Worm (Caenorhabditis elegans) whole organism, L1 larva: Measurements from ENCODE around the gene F20B6.10.
A peak's percentile ranks its signal among the peaks of the same experiment; 100 is the strongest.

Source experiments
- C04F5.9 ChIP-seq: sonication (generic microtip); optimal IDR thresholded peaks from 2 replicates; lab custom pipeline; 2016; ENCODE audit warnings: missing genetic modification characterization, missing compliant biosample characterization
- aly-2 ChIP-seq: fragments of 150-350 bp; optimal IDR thresholded peaks from 2 replicates; lab custom pipeline; 2014; ENCODE audit warnings: missing biosample characterization, missing genetic modification characterization
- ama-1 ChIP-seq: fragments of 150-350 bp; optimal IDR thresholded peaks from 2 replicates; lab custom pipeline; 2014
- blmp-1 ChIP-seq: fragments of 150-350 bp; optimal IDR thresholded peaks from 2 replicates; lab custom pipeline; 2014; ENCODE audit warnings: missing biosample characterization, missing genetic modification characterization
- ceh-63 ChIP-seq: fragments of 200-800 bp; sonication (Bioruptor generic); optimal IDR thresholded peaks from 2 replicates; lab custom pipeline; 2018; ENCODE audit warnings: mild to moderate bottlenecking, missing genetic modification characterization, missing compliant biosample characterization
- ceh-8 ChIP-seq: fragments of 200-800 bp; sonication (Bioruptor generic); optimal IDR thresholded peaks from 2 replicates; lab custom pipeline; 2018; ENCODE audit warnings: mild to moderate bottlenecking, missing genetic modification characterization, moderate library complexity, missing compliant biosample characterization
- ceh-90 ChIP-seq: sonication (generic microtip); optimal IDR thresholded peaks from 2 replicates; lab custom pipeline; 2016; ENCODE audit warnings: missing genetic modification characterization, missing compliant biosample characterization
- dpl-1 ChIP-seq, 3 experiments: fragments of 150-350 bp in 2 of 3; sonication (generic microtip) in 1 of 3; optimal IDR thresholded peaks; 2 replicates each; lab custom pipeline; 2014 to 2017; ENCODE audit warnings: missing biosample characterization in 3 of 3, missing genetic modification characterization in 3 of 3, missing genetic modification reagents in 3 of 3
- dsc-1 ChIP-seq: sonication (generic microtip); optimal IDR thresholded peaks from 2 replicates; lab custom pipeline; 2016; ENCODE audit warnings: mild to moderate bottlenecking, missing genetic modification characterization, missing compliant biosample characterization
- efl-1 ChIP-seq, 4 experiments: fragments of 150-350 bp; optimal IDR thresholded peaks in 3 of 4; peaks in 1 of 4; 1 replicate in 1 of 4; 2 replicates in 3 of 4; lab custom pipeline; 2014; ENCODE audit warnings: missing biosample characterization in 2 of 4, missing genetic modification characterization in 2 of 4, missing genetic modification reagents in 2 of 4
- efl-3 ChIP-seq: fragments of 200-800 bp; sonication (Bioruptor generic); optimal IDR thresholded peaks from 2 replicates; lab custom pipeline; 2018; ENCODE audit warnings: mild to moderate bottlenecking, missing genetic modification characterization, missing compliant biosample characterization
- egl-13 ChIP-seq: sonication (generic microtip); optimal IDR thresholded peaks from 2 replicates; lab custom pipeline; 2016; ENCODE audit warnings: missing genotype, missing genetic modification reagents, missing genetic modification characterization, missing compliant biosample characterization
- elt-2 ChIP-seq: sonication (generic microtip); optimal IDR thresholded peaks from 2 replicates; lab custom pipeline; 2016; ENCODE audit warnings: missing genetic modification characterization, mild to moderate bottlenecking, inconsistent platforms, missing compliant biosample characterization, missing genetic modification reagents
- elt-3 ChIP-seq, 6 experiments: fragments of 150-350 bp in 1 of 6; sonication (generic microtip); optimal IDR thresholded peaks; 2 replicates each; lab custom pipeline; 2017 to 2018; ENCODE audit warnings: missing biosample characterization in 6 of 6, missing genetic modification characterization in 6 of 6, inconsistent platforms in 1 of 6
- fkh-10 ChIP-seq: sonication (generic microtip); optimal IDR thresholded peaks from 2 replicates; lab custom pipeline; 2017; ENCODE audit warnings: missing biosample characterization, missing genetic modification reagents, missing genetic modification characterization
- fkh-8 ChIP-seq: sonication (generic microtip); optimal IDR thresholded peaks from 2 replicates; lab custom pipeline; 2016; ENCODE audit warnings: mild to moderate bottlenecking, missing genetic modification characterization, missing compliant biosample characterization
- fos-1 ChIP-seq: fragments of 150-350 bp; optimal IDR thresholded peaks from 2 replicates; lab custom pipeline; 2014; ENCODE audit warnings: missing biosample characterization, missing genetic modification characterization
- grh-1 ChIP-seq: fragments of 200-800 bp; sonication (Bioruptor generic); IDR thresholded peaks from 2 replicates; pipeline ENCODE4 v1.3.6; 2022; ENCODE audit warnings: missing genetic modification reagents, missing genetic modification characterization, missing compliant biosample characterization
- hlh-17 ChIP-seq: fragments of 200-800 bp; sonication (Bioruptor generic); optimal IDR thresholded peaks from 2 replicates; lab custom pipeline; 2018; ENCODE audit warnings: missing genetic modification characterization, mild to moderate bottlenecking, missing compliant biosample characterization, moderate library complexity, borderline replicate concordance
- hlh-4 ChIP-seq: sonication (generic microtip); optimal IDR thresholded peaks from 2 replicates; lab custom pipeline; 2016; ENCODE audit warnings: mild to moderate bottlenecking, missing genetic modification characterization, missing compliant biosample characterization
- isw-1 ChIP-seq: fragments of 200-800 bp; sonication (Bioruptor generic); IDR thresholded peaks from 2 replicates; pipeline ENCODE4 v1.3.6; 2022; ENCODE audit warnings: missing genetic modification characterization, missing compliant biosample characterization
- lin-35 ChIP-seq, 2 experiments: fragments of 150-350 bp; optimal IDR thresholded peaks; 2 replicates each; lab custom pipeline; 2014; ENCODE audit warnings: missing biosample characterization in 2 of 2, missing genetic modification characterization in 2 of 2, missing genetic modification reagents in 2 of 2
- lin-39 ChIP-seq: fragments of 150-350 bp; optimal IDR thresholded peaks from 2 replicates; lab custom pipeline; 2014; ENCODE audit warnings: missing biosample characterization, missing genetic modification reagents, missing genetic modification characterization
- lsy-2 ChIP-seq, 2 experiments: fragments of 150-350 bp; optimal IDR thresholded peaks; 2 replicates each; lab custom pipeline; 2014; ENCODE audit warnings: missing biosample characterization in 2 of 2, missing genetic modification characterization in 2 of 2
- mdl-1 ChIP-seq, 2 experiments: fragments of 150-350 bp; optimal IDR thresholded peaks; 2 replicates each; lab custom pipeline; 2014 to 2017; ENCODE audit warnings: missing biosample characterization in 2 of 2, missing genetic modification characterization in 2 of 2, inconsistent platforms in 1 of 2
- mep-1 ChIP-seq: fragments of 150-350 bp; optimal IDR thresholded peaks from 2 replicates; lab custom pipeline; 2014; ENCODE audit warnings: missing biosample characterization, missing genetic modification characterization
- nhr-12 ChIP-seq: sonication (generic microtip); optimal IDR thresholded peaks from 2 replicates; lab custom pipeline; 2017; ENCODE audit warnings: missing biosample characterization, missing genetic modification characterization
- nhr-19 ChIP-seq: fragments of 200-800 bp; sonication (Bioruptor generic); conservative IDR thresholded peaks from 2 replicates; pipeline ENCODE4 v1.3.6; 2022; ENCODE audit warnings: missing genetic modification characterization, missing compliant biosample characterization
- nhr-20 ChIP-seq: sonication (generic microtip); optimal IDR thresholded peaks from 2 replicates; lab custom pipeline; 2016; ENCODE audit warnings: mild to moderate bottlenecking, missing genetic modification characterization, missing compliant biosample characterization
- nhr-237 ChIP-seq: fragments of 150-350 bp; optimal IDR thresholded peaks from 2 replicates; lab custom pipeline; 2014; ENCODE audit warnings: missing biosample characterization, missing genetic modification characterization
- nhr-71 ChIP-seq: sonication (generic microtip); optimal IDR thresholded peaks from 2 replicates; lab custom pipeline; 2016; ENCODE audit warnings: mild to moderate bottlenecking, missing genetic modification characterization, moderate library complexity, missing compliant biosample characterization
- nhr-76 ChIP-seq: sonication (generic microtip); optimal IDR thresholded peaks from 2 replicates; lab custom pipeline; 2017; ENCODE audit warnings: missing biosample characterization, missing genetic modification characterization
- nhr-77 ChIP-seq: fragments of 150-350 bp; optimal IDR thresholded peaks from 2 replicates; lab custom pipeline; 2014; ENCODE audit warnings: missing biosample characterization, missing genetic modification characterization
- nhr-84 ChIP-seq: sonication (generic microtip); optimal IDR thresholded peaks from 2 replicates; lab custom pipeline; 2017; ENCODE audit warnings: missing biosample characterization, missing genetic modification characterization
- nhr-85 ChIP-seq: sonication (generic microtip); peaks from one replicate; lab custom pipeline; 2016; ENCODE audit warnings: missing genetic modification characterization, inconsistent platforms, missing compliant biosample characterization
- nhr-90 ChIP-seq: sonication (generic microtip); optimal IDR thresholded peaks from 2 replicates; lab custom pipeline; 2016; ENCODE audit warnings: mild to moderate bottlenecking, missing genetic modification characterization, missing compliant biosample characterization; ENCODE audit not compliant: poor library complexity
- pag-3 ChIP-seq: sonication (generic microtip); optimal IDR thresholded peaks from 2 replicates; lab custom pipeline; 2017; ENCODE audit warnings: missing genetic modification characterization, mild to moderate bottlenecking, missing compliant biosample characterization, antibody characterized with exemption, borderline replicate concordance; ENCODE audit not compliant: insufficient read depth
- pax-3 ChIP-seq: fragments of 200-800 bp; sonication (Bioruptor generic); optimal IDR thresholded peaks from 2 replicates; lab custom pipeline; 2018; ENCODE audit warnings: mild to moderate bottlenecking, missing genetic modification characterization, moderate library complexity, missing compliant biosample characterization
- rnt-1 ChIP-seq: sonication (generic microtip); optimal IDR thresholded peaks from 2 replicates; lab custom pipeline; 2016; ENCODE audit warnings: mild to moderate bottlenecking, missing genetic modification characterization, moderate library complexity, missing compliant biosample characterization
- skn-1 ChIP-seq: fragments of 150-350 bp; optimal IDR thresholded peaks from 2 replicates; lab custom pipeline; 2014; ENCODE audit warnings: missing biosample characterization, missing genetic modification characterization
- sox-4 ChIP-seq: sonication (generic microtip); optimal IDR thresholded peaks from 2 replicates; lab custom pipeline; 2016; ENCODE audit warnings: missing genetic modification characterization, missing compliant biosample characterization
- sptf-1 ChIP-seq: fragments of 150-350 bp; optimal IDR thresholded peaks from 2 replicates; lab custom pipeline; 2014; ENCODE audit warnings: missing biosample characterization, missing genetic modification characterization
- swsn-7 ChIP-seq: sonication (generic microtip); optimal IDR thresholded peaks from 2 replicates; lab custom pipeline; 2016; ENCODE audit warnings: missing genetic modification characterization, missing compliant biosample characterization
- tbx-2 ChIP-seq: sonication (generic microtip); optimal IDR thresholded peaks from 2 replicates; lab custom pipeline; 2016; ENCODE audit warnings: missing genetic modification characterization, missing compliant biosample characterization
- unc-86 ChIP-seq: sonication (generic microtip); optimal IDR thresholded peaks from 2 replicates; lab custom pipeline; 2016; ENCODE audit warnings: missing genetic modification characterization, missing compliant biosample characterization
- vab-15 ChIP-seq: sonication (generic microtip); optimal IDR thresholded peaks from 2 replicates; lab custom pipeline; 2017; ENCODE audit warnings: missing genotype, mild to moderate bottlenecking, missing genetic modification characterization, missing compliant biosample characterization
- xbp-1 ChIP-seq: sonication (generic microtip); optimal IDR thresholded peaks from 2 replicates; lab custom pipeline; 2016; ENCODE audit warnings: missing genetic modification characterization, missing compliant biosample characterization
- zag-1 ChIP-seq: fragments of 150-350 bp; optimal IDR thresholded peaks from 2 replicates; lab custom pipeline; 2014; ENCODE audit warnings: missing biosample characterization, missing genetic modification characterization
- zip-4 ChIP-seq: fragments of 200-800 bp; sonication (Bioruptor generic); optimal IDR thresholded peaks from 2 replicates; lab custom pipeline; 2018; ENCODE audit warnings: mild to moderate bottlenecking, missing genetic modification characterization, moderate library complexity, missing compliant biosample characterization
- ztf-11 ChIP-seq, 2 experiments: sonication (generic microtip); optimal IDR thresholded peaks; 2 replicates each; lab custom pipeline; 2016 to 2017; ENCODE audit warnings: missing genetic modification characterization in 2 of 2, missing biosample characterization in 1 of 2, missing compliant biosample characterization in 1 of 2
- ztf-4 ChIP-seq: fragments of 150-350 bp; optimal IDR thresholded peaks from 2 replicates; lab custom pipeline; 2014; ENCODE audit warnings: missing biosample characterization, missing genetic modification characterization

Gene F20B6.10

DNA sequence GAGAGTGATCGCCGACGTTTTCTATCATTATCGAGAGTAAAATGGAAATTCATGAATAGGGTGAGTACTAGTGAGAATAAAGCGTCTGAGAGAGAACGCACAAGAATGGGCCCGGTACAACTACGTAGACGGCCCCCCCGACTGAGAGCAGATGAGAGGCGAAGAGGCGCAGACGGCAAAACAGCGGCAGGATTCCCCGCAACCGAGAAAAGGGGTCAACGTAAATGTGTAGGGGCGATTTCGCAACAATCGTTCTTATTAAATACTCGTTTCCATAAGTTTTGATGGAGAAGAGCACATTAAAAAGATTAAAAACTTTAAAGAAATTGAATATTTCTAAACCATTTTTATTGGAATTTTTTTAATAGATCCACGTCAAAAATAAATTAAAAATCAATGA lies 2.4 kb downstream of the F20B6.10 start (continued):
- TF ChIP-seq ceh-8 (no peak), nhr-76 (tag; lab: Kevin White, UChicago) (no peak), xbp-1 (tag; lab: Kevin White, UChicago) (peak; percentile 24), zag-1 (tag; lab: Kevin White, UChicago) (no peak), lin-35 (GFP tag; optimal IDR thresholded peaks at IDR 0.05; lab: Kevin White, UChicago) (no peak), mdl-1 (tag; optimal IDR thresholded peaks at IDR 0.05; lab: Kevin White, UChicago) (no peak), unc-86 (tag; lab: Kevin White, UChicago) (no peak), nhr-71 (tag; lab: Kevin White, UChicago) (peak; percentile 12), efl-3 (GFP tag; lab: Kevin White, UChicago) (no peak), ceh-90 (tag; lab: Kevin White, UChicago) (no peak), ceh-63 (GFP tag; lab: Kevin White, UChicago) (no peak), elt-3 (tag; optimal IDR thresholded peaks at IDR 0.05; lab: Kevin White, UChicago) (no peak), vab-15 (tag; lab: Kevin White, UChicago) (no peak), sox-4 (tag; lab: Kevin White, UChicago) (no peak), zip-4 (GFP tag; lab: Kevin White, UChicago) (peak; percentile 80), skn-1 (tag; lab: Kevin White, UChicago) (peak; percentile 44), grh-1 (no peak), nhr-90 (tag; lab: Kevin White, UChicago) (no peak), nhr-237 (tag; lab: Kevin White, UChicago) (no peak), nhr-77 (tag; lab: Kevin White, UChicago) (no peak), pax-3 (no peak), fkh-10 (no peak), ztf-11 (tag; optimal IDR thresholded peaks at IDR 0.05; lab: Kevin White, UChicago) (no peak), isw-1 (no peak), nhr-85 (tag; lab: Kevin White, UChicago) (no peak), ztf-4 (tag; lab: Kevin White, UChicago) (no peak), efl-1 (optimal IDR thresholded peaks at IDR 0.05; lab: Kevin White, UChicago) (peak in 1 of 2 experiments; percentile 24), efl-1 (GFP tag; optimal IDR thresholded peaks at IDR 0.05 in 1 of 2; lab: Kevin White, UChicago) (peak in 1 of 2 experiments; percentile 84), fos-1 (tag; lab: Kevin White, UChicago) (no peak), hlh-4 (tag; lab: Kevin White, UChicago) (no peak), C04F5.9 (tag; lab: Kevin White, UChicago) (no peak), dpl-1 (GFP tag; optimal IDR thresholded peaks at IDR 0.05; lab: Kevin White, UChicago) (no peak), nhr-20 (tag; lab: Kevin White, UChicago) (peak; percentile 5), nhr-12 (tag; lab: Kevin White, UChicago) (no peak), lsy-2 (tag; optimal IDR thresholded peaks at IDR 0.05; lab: Kevin White, UChicago) (no peak), dsc-1 (no peak), blmp-1 (tag; lab: Kevin White, UChicago) (no peak), rnt-1 (tag; lab: Kevin White, UChicago) (peak; percentile 65), egl-13 (tag; lab: Kevin White, UChicago) (no peak), hlh-17 (no peak), sptf-1 (tag; lab: Kevin White, UChicago) (no peak), lin-39 (tag; lab: Kevin White, UChicago) (no peak), swsn-7 (tag; lab: Kevin White, UChicago) (peak; percentile 5), mep-1 (tag; lab: Kevin White, UChicago) (peak; percentile 28), tbx-2 (tag; lab: Kevin White, UChicago) (no peak), ama-1 (lab: Kevin White, UChicago) (no peak), nhr-84 (tag; lab: Kevin White, UChicago) (no peak), pag-3 (tag; lab: Kevin White, UChicago) (no peak), elt-2 (tag; lab: Kevin White, UChicago) (no peak), nhr-19 (GFP tag; lab: Robert Waterston, UW) (no peak), aly-2 (tag; lab: Kevin White, UChicago) (no peak), fkh-8 (no peak)
